Worm (Caenorhabditis elegans) whole organism, young adult: ENCODE measurements around the gene pan-1.

Experiments
- F10E7.11 ChIP-seq: sonication (generic microtip); optimal IDR thresholded peaks from 2 replicates; lab custom pipeline; 2017; ENCODE audit warnings: mild to moderate bottlenecking, missing genetic modification characterization, moderate library complexity, missing compliant biosample characterization
- F33H1.4 ChIP-seq: fragments of 200-800 bp; sonication (Bioruptor generic); IDR thresholded peaks from 2 replicates; pipeline ENCODE4 v1.3.6; 2022; ENCODE audit warnings: missing genetic modification reagents, missing genetic modification characterization, missing compliant biosample characterization
- K11D2.4 ChIP-seq: fragments of 200-800 bp; sonication (Bioruptor generic); IDR thresholded peaks from 2 replicates; pipeline ENCODE4 v1.3.6; 2022; ENCODE audit warnings: missing genetic modification reagents, missing genetic modification characterization, missing compliant biosample characterization
- Y56A3A.18 ChIP-seq: fragments of 200-800 bp; sonication (Bioruptor generic); IDR thresholded peaks from 2 replicates; pipeline ENCODE4 v1.3.6; 2022; ENCODE audit warnings: missing genetic modification reagents, missing genetic modification characterization, missing compliant biosample characterization
- Y95B8A.8 ChIP-seq: fragments of 200-800 bp; sonication (Bioruptor generic); IDR thresholded peaks from 2 replicates; pipeline ENCODE4 v1.3.6; 2022; ENCODE audit warnings: missing genetic modification reagents, missing genetic modification characterization, missing compliant biosample characterization
- let-526 ChIP-seq: fragments of 200-800 bp; sonication (Bioruptor generic); IDR thresholded peaks from 2 replicates; pipeline ENCODE4 v1.3.6; 2022; ENCODE audit warnings: missing genetic modification reagents, missing genetic modification characterization, missing compliant biosample characterization
- let-607 ChIP-seq, 2 experiments: fragments of 200-800 bp in 1 of 2; sonication (Bioruptor generic) in 1 of 2; sonication (generic microtip) in 1 of 2; optimal IDR thresholded peaks; 2 replicates each; lab custom pipeline; 2016 to 2018; ENCODE audit warnings: mild to moderate bottlenecking in 2 of 2, missing compliant biosample characterization in 2 of 2, missing genetic modification characterization in 2 of 2, moderate library complexity in 2 of 2, missing genotype in 1 of 2
- lin-26 ChIP-seq: fragments of 200-800 bp; sonication (Bioruptor generic); IDR thresholded peaks from 2 replicates; pipeline ENCODE4 v1.3.6; 2022; ENCODE audit warnings: missing genetic modification reagents, missing genetic modification characterization, missing compliant biosample characterization
- nhr-90 ChIP-seq: sonication (generic microtip); optimal IDR thresholded peaks from 2 replicates; lab custom pipeline; 2016; ENCODE audit warnings: missing genotype, mild to moderate bottlenecking, missing genetic modification characterization, missing compliant biosample characterization
- unc-62 ChIP-seq: fragments of 150-350 bp; optimal IDR thresholded peaks from 2 replicates; lab custom pipeline; 2014; ENCODE audit warnings: missing biosample characterization, missing genetic modification reagents, missing genetic modification characterization

- no peak for TF ChIP-seq let-526
- no peak for TF ChIP-seq K11D2.4 (GFP tag; lab: Robert Waterston, UW)
- no peak for TF ChIP-seq nhr-90 (tag; lab: Kevin White, UChicago)
- TF ChIP-seq F10E7.11: no peak
- no peak for TF ChIP-seq Y95B8A.8 (GFP tag; lab: Robert Waterston, UW)
- no peak for TF ChIP-seq let-607 (tag; optimal IDR thresholded peaks at IDR 0.05; lab: Kevin White, UChicago)
- TF ChIP-seq Y56A3A.18 (GFP tag; lab: Robert Waterston, UW): no peak
- TF ChIP-seq lin-26: no peak
- no peak for TF ChIP-seq unc-62
- TF ChIP-seq F33H1.4 (GFP tag; lab: Robert Waterston, UW): no peak
Measured at ce11 chrIII:4548739-4549138, 13.8 kb upstream of the pan-1 start, which contains the start of gene M88.4.
